Fruit fly (Drosophila melanogaster) whole organism, adult: ENCODE measurements around the gene CG3817.

ENCODE experiments used
- CG11617 ChIP-seq: fragments of 200-800 bp; sonication (Bioruptor generic); optimal IDR thresholded peaks from 2 replicates; lab custom pipeline; 2017; ENCODE audit warnings: mild to moderate bottlenecking, missing biosample characterization, missing genetic modification reagents, missing genetic modification characterization
- CG12768 ChIP-seq: fragments of 200-800 bp; sonication (Bioruptor generic); optimal IDR thresholded peaks from 2 replicates; lab custom pipeline; 2017; ENCODE audit warnings: missing biosample characterization, missing genetic modification characterization, mild to moderate bottlenecking, moderate library complexity, missing genetic modification reagents
- CG14711 ChIP-seq: fragments of 200-800 bp; sonication (Bioruptor generic); optimal IDR thresholded peaks from 2 replicates; lab custom pipeline; 2018; ENCODE audit warnings: missing biosample characterization, mild to moderate bottlenecking, missing genetic modification characterization, moderate library complexity
- CG1620 ChIP-seq: fragments of 200-800 bp; sonication (Bioruptor generic); optimal IDR thresholded peaks from 2 replicates; lab custom pipeline; 2016; ENCODE audit warnings: missing biosample characterization, missing genetic modification characterization
- CG33017 ChIP-seq: fragments of 200-800 bp; sonication (Bioruptor generic); optimal IDR thresholded peaks from 2 replicates; lab custom pipeline; 2018; ENCODE audit warnings: missing biosample characterization, mild to moderate bottlenecking, missing genetic modification characterization, moderate library complexity
- CG5204 ChIP-seq: fragments of 200-800 bp; sonication (Bioruptor generic); optimal IDR thresholded peaks from 2 replicates; lab custom pipeline; 2016; ENCODE audit warnings: missing biosample characterization, missing genetic modification characterization
- CG7045 ChIP-seq: fragments of 200-800 bp; sonication (Bioruptor generic); optimal IDR thresholded peaks from 2 replicates; lab custom pipeline; 2017; ENCODE audit warnings: missing biosample characterization, mild to moderate bottlenecking, missing genetic modification characterization
- CG7101 ChIP-seq: fragments of 200-800 bp; sonication (Bioruptor generic); optimal IDR thresholded peaks from 2 replicates; lab custom pipeline; 2018; ENCODE audit warnings: missing biosample characterization, mild to moderate bottlenecking, missing genetic modification characterization, moderate library complexity
- Clk ChIP-seq: fragments of 200-800 bp; sonication (Bioruptor generic); optimal IDR thresholded peaks from 2 replicates; lab custom pipeline; 2017; ENCODE audit warnings: missing biosample characterization, missing genetic modification characterization
- Crg-1 ChIP-seq: fragments of 200-800 bp; sonication (Bioruptor generic); optimal IDR thresholded peaks from 2 replicates; lab custom pipeline; 2016; ENCODE audit warnings: missing biosample characterization, missing genetic modification characterization
- Hr96 ChIP-seq: fragments of 200-800 bp; sonication (Bioruptor generic); optimal IDR thresholded peaks from 2 replicates; lab custom pipeline; 2016; ENCODE audit warnings: missing biosample characterization, missing genetic modification characterization
- Mnt ChIP-seq: fragments of 200-800 bp; sonication (Bioruptor generic); optimal IDR thresholded peaks from 2 replicates; lab custom pipeline; 2016; ENCODE audit warnings: missing biosample characterization, mild to moderate bottlenecking, missing genetic modification characterization
- bab1 ChIP-seq: fragments of 200-800 bp; sonication (Bioruptor generic); optimal IDR thresholded peaks from 3 replicates; lab custom pipeline; 2019; ENCODE audit warnings: missing biosample characterization, mild to moderate bottlenecking, missing genetic modification characterization, moderate library complexity
- cic ChIP-seq: fragments of 200-800 bp; sonication (Bioruptor generic); optimal IDR thresholded peaks from 2 replicates; lab custom pipeline; 2017; ENCODE audit warnings: missing biosample characterization, mild to moderate bottlenecking, missing genetic modification characterization, moderate library complexity
- cnc ChIP-seq, 2 experiments: fragments of >200 bp; optimal IDR thresholded peaks; 2 replicates each; lab custom pipeline; 2017
- kay ChIP-seq: fragments of 200-800 bp; sonication (Bioruptor generic); peaks from one replicate; lab custom pipeline; 2016; ENCODE audit warnings: missing biosample characterization, missing genetic modification characterization, borderline replicate concordance
- ovo ChIP-seq: fragments of 200-800 bp; sonication (Bioruptor generic); optimal IDR thresholded peaks from 2 replicates; lab custom pipeline; 2016; ENCODE audit warnings: missing biosample characterization, missing genetic modification characterization
- pad ChIP-seq: fragments of 200-800 bp; sonication (Bioruptor generic); optimal IDR thresholded peaks from 3 replicates; lab custom pipeline; 2017; ENCODE audit warnings: missing biosample characterization, missing genetic modification characterization, mild to moderate bottlenecking, moderate library complexity, missing genetic modification reagents
- tj ChIP-seq: fragments of 200-800 bp; sonication (Bioruptor generic); optimal IDR thresholded peaks from 3 replicates; lab custom pipeline; 2017; ENCODE audit warnings: missing biosample characterization, mild to moderate bottlenecking, missing genetic modification characterization, moderate library complexity
- toe ChIP-seq: fragments of 200-800 bp; sonication (Bioruptor generic); optimal IDR thresholded peaks from 2 replicates; lab custom pipeline; 2016; ENCODE audit warnings: missing biosample characterization, missing genetic modification characterization

The CG3817 gene

dm6 chr3R:14875274-14875964 is 23.1 kb upstream of the CG3817 start, which contains the start of gene btsz:
Gene btsz, minus strand, starts transcription at chr3R:14875488.
- TF ChIP-seq CG7045 (GFP tag; lab: Kevin White, UChicago): peak; percentile 34
- TF ChIP-seq CG14711 (tag; lab: Kevin White, UChicago): no peak
- TF ChIP-seq CG12768 (GFP tag; lab: Kevin White, UChicago): peak; percentile 50
- TF ChIP-seq ovo (GFP tag; lab: Kevin White, UChicago): no peak
- no peak for TF ChIP-seq kay
- TF ChIP-seq Clk (GFP tag; lab: Kevin White, UChicago): peak; percentile 7
- TF ChIP-seq toe (GFP tag; lab: Kevin White, UChicago): no peak

DNA sequence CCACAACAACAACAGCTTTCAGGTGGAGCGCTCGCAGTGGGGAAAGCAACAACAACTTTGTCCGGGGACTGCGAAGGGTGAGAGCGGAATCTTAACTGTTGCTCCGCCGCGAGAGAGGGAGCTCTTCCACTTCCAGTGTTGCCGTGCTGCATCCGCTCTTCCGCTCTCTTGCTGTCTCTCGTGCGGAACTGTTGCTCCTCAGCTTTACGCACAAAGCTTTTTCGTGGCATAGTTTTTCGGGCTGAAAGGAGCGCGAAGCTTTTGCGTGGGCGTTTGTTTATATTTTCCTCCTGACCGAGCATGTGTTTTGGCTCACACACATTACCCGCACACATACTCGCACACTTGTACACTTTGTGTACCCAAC is 22.6 kb upstream of the CG3817 start:
- TF ChIP-seq CG7045 (GFP tag; lab: Kevin White, UChicago): no peak
- no peak for TF ChIP-seq Mnt
- TF ChIP-seq CG7101: no peak
- TF ChIP-seq kay: no peak
- peak; percentile 29 for TF ChIP-seq cic (GFP tag; lab: Kevin White, UChicago)
- no peak for TF ChIP-seq Hr96 (GFP tag; lab: Kevin White, UChicago)

- TF ChIP-seq CG1620 (GFP tag; lab: Kevin White, UChicago): no peak
- TF ChIP-seq cnc (optimal IDR thresholded peaks at IDR 0.05; lab: Kevin White, UChicago): no peak
- no peak for TF ChIP-seq bab1 (GFP tag; lab: Kevin White, UChicago)
- TF ChIP-seq CG11617 (GFP tag; lab: Kevin White, UChicago): no peak
- TF ChIP-seq CG14711 (tag; lab: Kevin White, UChicago): no peak
- TF ChIP-seq Clk (GFP tag; lab: Kevin White, UChicago): no peak
- TF ChIP-seq tj (GFP tag; lab: Kevin White, UChicago): no peak
Measured at dm6 chr3R:14878145-14878544, 20.4 kb upstream of the CG3817 start.

- no peak for TF ChIP-seq CG11617 (GFP tag; lab: Kevin White, UChicago)
- TF ChIP-seq Mnt: peak; percentile 94
- no peak for TF ChIP-seq cic (GFP tag; lab: Kevin White, UChicago)
- peak; percentile 21 for TF ChIP-seq bab1 (GFP tag; lab: Kevin White, UChicago)
- TF ChIP-seq Hr96 (GFP tag; lab: Kevin White, UChicago): no peak
- TF ChIP-seq toe (GFP tag; lab: Kevin White, UChicago): no peak
- no peak for TF ChIP-seq Crg-1 (GFP tag; lab: Kevin White, UChicago)
- no peak for TF ChIP-seq CG14711 (tag; lab: Kevin White, UChicago)
- TF ChIP-seq CG7101: no peak
- no peak for TF ChIP-seq CG1620 (GFP tag; lab: Kevin White, UChicago)
Measured at dm6 chr3R:14879207-14879863, 19.2 kb upstream of the CG3817 start, which contains the start of gene CG3631. Gene CG3631, plus strand, starts transcription at chr3R:14879457.

- TF ChIP-seq Clk (GFP tag; lab: Kevin White, UChicago) (no peak), CG14711 (tag; lab: Kevin White, UChicago) (no peak), bab1 (GFP tag; lab: Kevin White, UChicago) (no peak), toe (GFP tag; lab: Kevin White, UChicago) (no peak), Mnt (no peak), tj (GFP tag; lab: Kevin White, UChicago) (no peak), CG7101 (no peak), CG1620 (GFP tag; lab: Kevin White, UChicago) (no peak), Crg-1 (GFP tag; lab: Kevin White, UChicago) (no peak), CG11617 (GFP tag; lab: Kevin White, UChicago) (no peak), CG33017 (no peak), pad (GFP tag; lab: Kevin White, UChicago) (no peak), cic (GFP tag; lab: Kevin White, UChicago) (no peak), cnc (optimal IDR thresholded peaks at IDR 0.05; lab: Kevin White, UChicago) (no peak), CG7045 (GFP tag; lab: Kevin White, UChicago) (no peak), kay (no peak)
Measured at dm6 chr3R:14880861-14881260, 17.7 kb upstream of the CG3817 start.

DNA sequence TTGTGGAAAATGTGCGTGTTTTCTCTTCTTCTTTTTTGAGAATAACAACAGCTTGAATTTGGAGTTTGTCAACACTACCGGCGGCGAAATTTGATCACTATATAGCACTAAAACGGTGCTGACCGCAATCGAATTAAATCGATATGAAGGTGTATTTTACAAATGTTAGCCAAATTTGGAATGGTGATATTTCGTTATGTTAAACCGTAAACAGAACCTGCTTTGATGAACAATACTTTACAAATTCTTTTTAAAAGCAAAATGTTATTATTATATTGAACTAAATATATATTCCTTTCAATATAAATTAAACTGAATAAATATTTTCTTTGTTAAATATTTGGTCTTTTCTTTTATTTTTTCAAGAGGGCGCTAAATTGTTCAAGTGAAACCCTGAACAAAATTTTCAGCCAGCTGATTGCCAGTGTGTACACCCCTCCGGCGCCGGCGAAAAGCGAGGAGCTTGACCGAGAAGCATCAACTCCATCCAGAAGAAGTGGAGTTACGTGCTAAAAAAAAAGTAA is 12.5 kb upstream of the CG3817 start, which contains the start of the genes Rrp6, CG33331 and CG33332:
TSS of gene Rrp6 (minus strand) at position 236 of the 524 bp plus-strand sequence.
TSS of gene CG33331 (plus strand) at position 446 of the 524 bp plus-strand sequence.
TSS of gene CG33332 (plus strand) at position 446 of the 524 bp plus-strand sequence.
- TF ChIP-seq CG7101: peak; percentile 85
- peak; percentile 85 for TF ChIP-seq CG7045 (GFP tag; lab: Kevin White, UChicago)
- peak; percentile 83 for TF ChIP-seq CG11617 (GFP tag; lab: Kevin White, UChicago)
- TF ChIP-seq CG1620 (GFP tag; lab: Kevin White, UChicago): peak; percentile 83
- peak; percentile 88 for TF ChIP-seq CG12768 (GFP tag; lab: Kevin White, UChicago)
- no peak for TF ChIP-seq Hr96 (GFP tag; lab: Kevin White, UChicago)
- TF ChIP-seq cnc (optimal IDR thresholded peaks at IDR 0.05; lab: Kevin White, UChicago): no peak
- peak; percentile 73 for TF ChIP-seq Clk (GFP tag; lab: Kevin White, UChicago)
- TF ChIP-seq pad (GFP tag; lab: Kevin White, UChicago): peak; percentile 76
- no peak for TF ChIP-seq CG5204 (GFP tag; lab: Kevin White, UChicago)
- no peak for TF ChIP-seq toe (GFP tag; lab: Kevin White, UChicago)
- TF ChIP-seq tj (GFP tag; lab: Kevin White, UChicago): peak; percentile 52
- peak; percentile 90 for TF ChIP-seq Crg-1 (GFP tag; lab: Kevin White, UChicago)
- peak; percentile 26 for TF ChIP-seq cic (GFP tag; lab: Kevin White, UChicago)
- no peak for TF ChIP-seq kay
- TF ChIP-seq Mnt: peak; percentile 92
- TF ChIP-seq bab1 (GFP tag; lab: Kevin White, UChicago): peak; percentile 83
- TF ChIP-seq CG14711 (tag; lab: Kevin White, UChicago): peak; percentile 84
- peak; percentile 64 for TF ChIP-seq ovo (GFP tag; lab: Kevin White, UChicago)
- peak; percentile 76 for TF ChIP-seq CG33017
